Worm (Caenorhabditis elegans) whole organism, L4/young adult: ENCODE measurements around the gene F57E7.2.

Source experiments
- W03F9.2 ChIP-seq: fragments of 150-350 bp; optimal IDR thresholded peaks from 2 replicates; lab custom pipeline; 2014; ENCODE audit warnings: missing biosample characterization, missing genetic modification characterization
- dao-5 ChIP-seq: sonication (generic microtip); optimal IDR thresholded peaks from 2 replicates; lab custom pipeline; 2016; ENCODE audit warnings: missing genotype, missing genetic modification characterization, moderate library complexity, missing compliant biosample characterization
- him-1 ChIP-seq: sonication (generic microtip); optimal IDR thresholded peaks from 2 replicates; lab custom pipeline; 2016; ENCODE audit warnings: missing genotype, missing genetic modification reagents, missing genetic modification characterization, missing compliant biosample characterization

DNA sequence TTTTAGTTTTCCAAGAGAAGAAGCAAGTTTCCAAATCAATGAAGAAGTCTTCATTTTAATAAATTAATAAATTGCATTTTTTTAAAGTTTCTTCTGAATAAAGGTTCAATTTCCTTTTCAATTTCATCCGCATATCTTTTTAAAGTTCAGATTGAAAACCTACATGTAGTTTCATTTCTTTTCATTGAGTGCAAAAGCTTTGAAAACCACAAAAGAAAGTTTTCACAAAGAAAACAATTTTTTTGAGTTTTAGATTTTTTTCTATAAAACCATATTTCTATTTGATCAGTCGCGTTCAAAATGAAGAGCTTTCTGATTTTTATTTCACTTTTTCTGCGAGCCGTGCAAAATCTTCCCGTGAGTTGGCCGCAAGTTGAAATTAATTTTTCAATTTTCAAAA is 37.3 kb downstream of the F57E7.2 start, which contains the start of gene T08G3.6:
- TF ChIP-seq him-1 (tag; lab: Kevin White, UChicago) (no peak), dao-5 (tag; lab: Kevin White, UChicago) (no peak), W03F9.2 (tag; lab: Kevin White, UChicago) (no peak)
